Fruit fly (Drosophila melanogaster): ENCODE results near the gene prtp.
A peak's percentile ranks its signal among the peaks of the same experiment; 100 is the strongest.

- no peak for TF ChIP-seq Crg-1 (GFP tag; optimal IDR thresholded peaks at IDR 0.05)
- TF ChIP-seq CG7045 (GFP tag; optimal IDR thresholded peaks at IDR 0.05), result no peak
- peak; percentile 46 for TF ChIP-seq Mnt (GFP tag; optimal IDR thresholded peaks at IDR 0.05)
- TF ChIP-seq CG12768 (GFP tag; optimal IDR thresholded peaks at IDR 0.05), result no peak
- TF ChIP-seq bab1 (GFP tag; optimal IDR thresholded peaks at IDR 0.05), result peak; percentile 74
Observed at dm6 chrX:11714529-11715262, 1.9 kb upstream of the prtp start.
